Worm (Caenorhabditis elegans): ENCODE results near the gene mksr-1.

DNA sequence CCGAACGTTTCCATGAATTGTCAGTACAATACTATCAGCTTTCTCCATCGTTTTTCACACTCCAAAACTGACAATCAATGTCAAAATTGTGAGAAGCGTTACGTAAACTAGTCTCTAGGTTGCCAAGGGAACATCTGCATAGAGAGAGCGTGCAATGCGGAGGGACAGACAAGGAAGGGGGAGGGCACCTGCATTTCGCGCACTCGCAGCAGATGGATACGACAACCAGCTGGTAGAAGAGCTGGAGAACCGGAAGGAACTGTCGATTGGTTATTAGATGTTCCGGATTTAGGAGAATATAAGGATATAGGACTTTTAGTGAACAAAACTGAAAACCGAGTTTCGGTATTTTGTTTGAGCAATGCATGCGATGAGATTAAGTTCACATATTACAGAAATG, at the start of gene mksr-1:
- no peak for TF ChIP-seq pbrm-1 (GFP tag; IDR thresholded peaks at IDR 0.05)
- no peak for TF ChIP-seq unc-62 (GFP tag; optimal IDR thresholded peaks at IDR 0.05)
- TF ChIP-seq C17E4.6 (GFP tag; IDR thresholded peaks at IDR 0.05): no peak
- TF ChIP-seq K12H6.12 (tag; optimal IDR thresholded peaks at IDR 0.05): no peak
- no peak for TF ChIP-seq nhr-80 (tag; optimal IDR thresholded peaks at IDR 0.05)
